Worm (Caenorhabditis elegans): ENCODE data around the gene F49E8.6.

ce11 chrIV:7556265-7556866 is 1.9 kb upstream of the F49E8.6 start, which contains the start of the genes F49E8.7, F49E8.8 and nprl-2:
- TF ChIP-seq ZK546.5 (tag; optimal IDR thresholded peaks at IDR 0.05) (no peak), ceh-82 (tag; optimal IDR thresholded peaks at IDR 0.05) (no peak), egl-27 (tag; optimal IDR thresholded peaks at IDR 0.05) (no peak), nhr-67 (tag; optimal IDR thresholded peaks at IDR 0.05) (no peak), elt-3 (tag; optimal IDR thresholded peaks at IDR 0.05) (no peak), pha-4 (tag; optimal IDR thresholded peaks at IDR 0.05) (peak; percentile 32), pqm-1 (tag; optimal IDR thresholded peaks at IDR 0.05) (no peak), ceh-16 (tag; optimal IDR thresholded peaks at IDR 0.05) (no peak)

Data from whole organism, L3 larva.